Fruit fly (Drosophila melanogaster) Kc167 (cell line): ENCODE measurements around the gene CG5157.

Experiments
- Myc ChIP-seq: fragments of >200 bp; optimal IDR thresholded peaks from 2 replicates; lab custom pipeline; 2017; ENCODE audit warnings: missing external identifiers
- Sin3A ChIP-seq: fragments of >200 bp; optimal IDR thresholded peaks from 2 replicates; lab custom pipeline; 2018; ENCODE audit warnings: missing external identifiers
- h ChIP-seq: fragments of >200 bp; optimal IDR thresholded peaks from 3 replicates; lab custom pipeline; 2018; ENCODE audit warnings: missing external identifiers
- insv ChIP-seq: fragments of >200 bp; optimal IDR thresholded peaks from 3 replicates; lab custom pipeline; 2018; ENCODE audit warnings: missing external identifiers
- psq ChIP-seq: fragments of >200 bp; optimal IDR thresholded peaks from 2 replicates; lab custom pipeline; 2017; ENCODE audit warnings: missing external identifiers
- ttk ChIP-seq: sonication (Bioruptor generic); optimal IDR thresholded peaks from 2 replicates; lab custom pipeline; 2017; ENCODE audit warnings: missing external identifiers

CG5157 gene

DNA sequence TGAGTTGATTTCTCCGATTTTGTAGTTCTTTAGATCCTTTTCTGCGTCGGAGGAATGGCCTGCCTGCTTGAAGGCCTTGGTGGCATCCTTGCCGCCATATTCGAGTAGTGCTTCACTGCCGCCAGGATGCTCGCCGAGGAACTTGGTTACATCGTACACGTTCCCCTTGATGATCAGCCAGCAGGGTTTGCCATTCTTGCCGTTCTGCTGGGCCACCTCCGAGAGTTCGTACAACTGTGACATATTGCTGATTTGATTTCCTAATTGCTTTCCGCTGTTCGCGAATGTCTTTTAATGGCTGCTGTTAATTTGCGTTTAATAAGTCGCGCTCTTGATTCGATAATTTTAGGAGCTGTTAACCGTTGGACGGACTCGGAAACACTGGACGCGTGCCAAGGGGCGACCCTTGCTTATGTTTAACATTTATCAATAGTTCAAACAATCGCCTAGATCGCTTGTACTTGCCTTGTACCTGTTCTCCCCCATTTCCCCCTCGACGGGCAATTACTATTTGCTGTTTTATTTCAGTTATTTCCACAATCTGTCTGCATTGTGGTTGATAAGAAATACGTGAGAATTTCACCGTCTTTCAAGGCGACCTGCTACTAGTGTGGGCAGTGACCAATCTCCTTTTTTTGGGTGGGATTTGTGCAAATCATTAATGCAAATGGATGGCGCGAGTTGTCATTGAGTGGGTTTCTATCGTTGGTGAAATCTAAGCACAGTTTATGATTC is 693 bp downstream of the CG5157 start:
- no peak for TF ChIP-seq h (lab: Kevin White, UChicago)
- no peak for TF ChIP-seq insv
- TF ChIP-seq Sin3A (lab: Kevin White, UChicago) = no peak

- TF ChIP-seq psq (lab: Kevin White, UChicago) (no peak), h (lab: Kevin White, UChicago) (no peak), insv (no peak), Sin3A (lab: Kevin White, UChicago) (no peak), Myc (lab: Kevin White, UChicago) (no peak), ttk (lab: Kevin White, UChicago) (no peak)
These were observed 5.6 kb downstream of the CG5157 start for dm6 chr3L:16132067-16132418.

- TF ChIP-seq insv = no peak
- TF ChIP-seq Myc (lab: Kevin White, UChicago) = no peak
These were observed 6.2 kb downstream of the CG5157 start, which contains the start of the genes Trs20 and elg1 for dm6 chr3L:16131264-16132066. Trs20 (minus strand) TSS chr3L:16131632. elg1 (plus strand) TSS chr3L:16132028.

- no peak for TF ChIP-seq insv
- TF ChIP-seq h (lab: Kevin White, UChicago) = no peak
- TF ChIP-seq Sin3A (lab: Kevin White, UChicago) = no peak
- TF ChIP-seq Myc (lab: Kevin White, UChicago) = no peak
- no peak for TF ChIP-seq psq (lab: Kevin White, UChicago)
- no peak for TF ChIP-seq ttk (lab: Kevin White, UChicago)
These were observed 8.5 kb downstream of the CG5157 start, which contains the start of gene SsRbeta for dm6 chr3L:16128973-16129745. SsRbeta (plus strand) TSS chr3L:16129617.

- no peak for TF ChIP-seq ttk (lab: Kevin White, UChicago)
- TF ChIP-seq Myc (lab: Kevin White, UChicago) = no peak
- TF ChIP-seq insv = no peak
- no peak for TF ChIP-seq h (lab: Kevin White, UChicago)
- TF ChIP-seq Sin3A (lab: Kevin White, UChicago) = no peak
- TF ChIP-seq psq (lab: Kevin White, UChicago) = no peak
These were observed 9.2 kb downstream of the CG5157 start, which contains the start of gene Pgm1 for dm6 chr3L:16128481-16128972. Pgm1 (minus strand) TSS chr3L:16128531.

DNA sequence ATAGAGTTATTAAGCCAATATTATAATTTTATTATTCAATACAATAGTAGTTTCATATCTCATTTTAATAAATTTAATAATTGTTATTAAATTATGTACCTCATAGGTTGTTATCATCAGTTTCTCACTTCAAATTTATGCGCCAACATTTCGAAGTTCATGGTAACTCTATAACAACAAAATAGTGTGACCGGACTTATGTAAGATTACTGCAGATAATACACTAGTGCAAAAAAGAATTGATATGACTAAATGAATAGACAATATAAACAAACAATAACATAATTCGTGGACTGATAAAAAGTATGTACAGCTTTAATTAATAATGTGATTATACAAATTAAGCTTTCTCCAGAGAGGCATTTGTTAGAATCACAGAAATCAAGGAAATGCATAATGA is 15.9 kb downstream of the CG5157 start, which contains the start of gene Strump:
TSS of gene Strump (plus strand) at position 212 of the 400 bp plus-strand sequence.
- TF ChIP-seq Myc (lab: Kevin White, UChicago) = no peak
- no peak for TF ChIP-seq ttk (lab: Kevin White, UChicago)
- TF ChIP-seq insv = no peak

dm6 chr3L:16113607-16114337 is 23.9 kb downstream of the CG5157 start:
- TF ChIP-seq psq (lab: Kevin White, UChicago) (no peak), Sin3A (lab: Kevin White, UChicago) (no peak), ttk (lab: Kevin White, UChicago) (no peak)

dm6 chr3L:16113003-16113606 is 24.6 kb downstream of the CG5157 start, which contains the start of gene Taf4:
Taf4 (plus strand) TSS chr3L:16113212.
- TF ChIP-seq psq (lab: Kevin White, UChicago) (no peak), insv (no peak), h (lab: Kevin White, UChicago) (no peak), Sin3A (lab: Kevin White, UChicago) (no peak), Myc (lab: Kevin White, UChicago) (no peak), ttk (lab: Kevin White, UChicago) (no peak)

dm6 chr3L:16112069-16112820 is 25.4 kb downstream of the CG5157 start, which contains the start of gene Zn72D:
Zn72D (minus strand) TSS chr3L:16112626.
- no peak for TF ChIP-seq h (lab: Kevin White, UChicago)
- TF ChIP-seq insv = no peak
- no peak for TF ChIP-seq Sin3A (lab: Kevin White, UChicago)
- no peak for TF ChIP-seq ttk (lab: Kevin White, UChicago)
- no peak for TF ChIP-seq psq (lab: Kevin White, UChicago)
- no peak for TF ChIP-seq Myc (lab: Kevin White, UChicago)

dm6 chr3L:16105528-16105927 is 32.2 kb downstream of the CG5157 start, which contains the start of the genes IntS9 and CG43295:
IntS9 (minus strand) TSS chr3L:16105627.
CG43295 (plus strand) TSS chr3L:16105852.
- no peak for TF ChIP-seq ttk (lab: Kevin White, UChicago)
- no peak for TF ChIP-seq insv
- no peak for TF ChIP-seq psq (lab: Kevin White, UChicago)
